Fruit fly (Drosophila melanogaster): ENCODE results near the gene Bka.
A peak's percentile ranks its signal among the peaks of the same experiment; 100 is the strongest.

The Bka gene

dm6 chr2L:9915011-9915850 is 20.1 kb downstream of the Bka start, which contains the start of gene yip2 (continued):
- TF ChIP-seq Lhr (GFP tag; optimal IDR thresholded peaks at IDR 0.05) (no peak), MBD-R2 (GFP tag; IDR thresholded peaks at IDR 0.05) (peak; percentile 32; the same call in 1 of the 2 replicates), ab (GFP tag; optimal IDR thresholded peaks at IDR 0.05) (no peak), CG31388 (GFP tag; optimal IDR thresholded peaks at IDR 0.05) (no peak), Lim3 (GFP tag; IDR thresholded peaks at IDR 0.05) (no peak), odd (GFP tag; optimal IDR thresholded peaks at IDR 0.05) (peak; percentile 62), dati (GFP tag; IDR thresholded peaks at IDR 0.05) (peak; percentile 40; the same call in 1 of the 2 replicates), NK7.1 (GFP tag; optimal IDR thresholded peaks at IDR 0.05) (no peak), HmgD (GFP tag; optimal IDR thresholded peaks at IDR 0.05) (no peak), Dip3 (GFP tag; optimal IDR thresholded peaks at IDR 0.05) (peak; percentile 52), so (GFP tag; IDR thresholded peaks at IDR 0.05) (peak; percentile 80; the same call in 2 of the 3 replicates), CG2712 (tag; optimal IDR thresholded peaks at IDR 0.05) (peak; percentile 50), CG10959 (GFP tag; IDR thresholded peaks at IDR 0.05) (no peak), Sry-β (GFP tag; optimal IDR thresholded peaks at IDR 0.05) (no peak), abd-A (tag; optimal IDR thresholded peaks at IDR 0.05) (no peak), CG18262 (tag; optimal IDR thresholded peaks at IDR 0.05) (peak; percentile 50), Chrac-16 (GFP tag; optimal IDR thresholded peaks at IDR 0.05) (peak; percentile 25), Atf6 (GFP tag; IDR thresholded peaks at IDR 0.05) (peak; percentile 78), nom (GFP tag; optimal IDR thresholded peaks at IDR 0.05) (peak; percentile 100), zfh2 (GFP tag; optimal IDR thresholded peaks at IDR 0.05) (peak; percentile 67), CG2889 (GFP tag; IDR thresholded peaks at IDR 0.05) (0 out of 3 replicates have a peak, but pooled peaks have one; percentile 25), Sox102F (GFP tag; optimal IDR thresholded peaks at IDR 0.05) (peak; percentile 74), CG12769 (tag; optimal IDR thresholded peaks at IDR 0.05) (peak; percentile 74), CG4707 (GFP tag; optimal IDR thresholded peaks at IDR 0.05) (peak; percentile 59), HLHmδ (GFP tag; optimal IDR thresholded peaks at IDR 0.05) (no peak), slp2 (GFP tag; optimal IDR thresholded peaks at IDR 0.05) (peak; percentile 50), gsb-n (tag; optimal IDR thresholded peaks at IDR 0.05) (no peak), CG9797 (GFP tag; optimal IDR thresholded peaks at IDR 0.05) (no peak), NFAT (GFP tag; IDR thresholded peaks at IDR 0.05) (peak; percentile 60; the same call in 1 of the 2 replicates), Hmr (GFP tag; optimal IDR thresholded peaks at IDR 0.05) (peak; percentile 72), peb (GFP tag; IDR thresholded peaks at IDR 0.05) (no peak; the same call in 1 of the 2 replicates), CG4360 (GFP tag; IDR thresholded peaks at IDR 0.05) (no peak), CG2202 (tag; optimal IDR thresholded peaks at IDR 0.05) (no peak), CG7928 (GFP tag; optimal IDR thresholded peaks at IDR 0.05) (no peak), pzg (GFP tag; optimal IDR thresholded peaks at IDR 0.05) (peak; percentile 11), sr (GFP tag; IDR thresholded peaks at IDR 0.05) (no peak), Antp (GFP tag; optimal IDR thresholded peaks at IDR 0.05) (peak; percentile 55), Taf1 (GFP tag; IDR thresholded peaks at IDR 0.05) (0 out of 2 replicates have a peak, but pooled peaks have one; percentile 6), sug (tag; optimal IDR thresholded peaks at IDR 0.05) (peak; percentile 95), Ravus (GFP tag; IDR thresholded peaks at IDR 0.05) (no peak), nmo (GFP tag; optimal IDR thresholded peaks at IDR 0.05) (peak; percentile 22), CG15011 (GFP tag; optimal IDR thresholded peaks at IDR 0.05) (no peak), inv (GFP tag; IDR thresholded peaks at IDR 0.05; ENCODE audit: partially characterized antibody) (no peak), CG30431 (GFP tag; optimal IDR thresholded peaks at IDR 0.05) (no peak), Vsx1 (GFP tag; optimal IDR thresholded peaks at IDR 0.05) (no peak), NC2β (GFP tag; optimal IDR thresholded peaks at IDR 0.05) (no peak), vnd (GFP tag; IDR thresholded peaks at IDR 0.05; ENCODE audit: partially characterized antibody) (no peak), Fer3 (tag; optimal IDR thresholded peaks at IDR 0.05) (peak; percentile 58), CG6683 (GFP tag; optimal IDR thresholded peaks at IDR 0.05) (peak; percentile 36)
